Fruit fly (Drosophila melanogaster) Kc167 (cell line): ENCODE results near the gene CG17224.

Source experiments
- h ChIP-seq: fragments of >200 bp; optimal IDR thresholded peaks from 3 replicates; lab custom pipeline; 2018; ENCODE audit warnings: missing external identifiers
- ttk ChIP-seq: sonication (Bioruptor generic); optimal IDR thresholded peaks from 2 replicates; lab custom pipeline; 2017; ENCODE audit warnings: missing external identifiers

dm6 chr2L:3059624-3059919, 41.5 kb upstream of the CG17224 start:
- TF ChIP-seq h (lab: Kevin White, UChicago) (no peak), ttk (lab: Kevin White, UChicago) (no peak)
